Fruit fly (Drosophila melanogaster) whole organism: Measurements from ENCODE around the gene CG11619.
A peak's percentile ranks its signal among the peaks of the same experiment; 100 is the strongest.

Source experiments
- CG8478 ChIP-seq: fragments of >200 bp; optimal IDR thresholded peaks from 2 replicates; lab custom pipeline; 2018; ENCODE audit warnings: inconsistent platforms
- Dll ChIP-seq: fragments of >200 bp; optimal IDR thresholded peaks from 2 replicates; lab custom pipeline; 2017
- EcR ChIP-seq, 2 experiments: fragments of >200 bp; optimal IDR thresholded peaks; 2 replicates each; lab custom pipeline; 2017; ENCODE audit warnings: missing biosample characterization in 2 of 2, missing genetic modification characterization in 2 of 2, missing genetic modification reagents in 2 of 2
- pan ChIP-seq: fragments of >200 bp; optimal IDR thresholded peaks from 2 replicates; lab custom pipeline; 2017
- psq ChIP-seq: fragments of >200 bp; optimal IDR thresholded peaks from 2 replicates; lab custom pipeline; 2017
- usp ChIP-seq: fragments of >200 bp; optimal IDR thresholded peaks from 2 replicates; lab custom pipeline; 2017; ENCODE audit warnings: missing biosample characterization, missing genetic modification characterization, mixed read lengths

The CG11619 gene

DNA sequence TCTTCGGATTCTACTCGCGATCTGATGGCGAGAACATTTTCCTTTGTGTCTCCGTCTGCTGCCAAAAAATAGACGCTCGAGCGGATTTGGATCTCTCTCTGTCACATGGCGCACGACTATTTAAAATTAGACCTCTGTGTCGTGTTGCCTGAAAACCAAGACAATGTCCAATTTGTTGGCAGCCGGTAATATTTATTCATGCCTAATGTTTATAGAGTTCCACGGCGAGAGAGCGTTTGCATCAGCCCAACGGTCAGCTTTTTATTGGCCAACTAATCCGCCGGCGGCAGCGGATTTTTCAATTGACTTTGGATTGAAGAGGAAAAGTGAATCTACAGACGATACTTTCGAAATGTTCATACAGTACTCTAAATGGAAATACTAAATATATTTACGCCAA lies 15.1 kb upstream of the CG11619 start, which contains the start of gene SmydA-2:
Gene SmydA-2, minus strand, starts transcription at position 33 of the 400 bp plus-strand sequence.
- TF ChIP-seq pan (lab: Kevin White, UChicago) (no peak), usp (no peak), CG8478 (no peak), psq (lab: Kevin White, UChicago) (no peak), EcR (GFP tag; optimal IDR thresholded peaks at IDR 0.05; lab: Kevin White, UChicago) (no peak), Dll (no peak)

DNA sequence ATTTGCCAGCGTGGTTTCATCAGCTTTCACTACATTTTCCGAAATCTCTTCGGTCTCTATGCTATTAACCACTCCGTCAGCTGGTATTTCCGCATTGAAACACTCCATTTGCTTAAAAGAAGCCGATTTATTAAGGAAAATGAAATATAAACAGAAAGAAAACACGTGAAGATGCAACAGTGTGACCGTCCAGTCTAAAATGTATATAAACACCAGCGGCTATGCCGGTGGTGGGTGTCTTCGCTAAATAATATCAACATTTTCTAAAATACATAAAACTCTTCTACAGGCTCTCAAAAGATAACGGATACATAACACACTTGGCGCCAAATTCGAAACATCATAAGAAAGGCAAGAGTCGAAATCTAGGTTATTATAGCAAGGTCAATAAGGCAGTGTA lies 12.3 kb upstream of the CG11619 start, which contains the start of gene CG3808:
Gene CG3808, minus strand, starts transcription at position 196 of the 400 bp plus-strand sequence.
- TF ChIP-seq pan (lab: Kevin White, UChicago) (no peak), EcR (GFP tag; optimal IDR thresholded peaks at IDR 0.05; lab: Kevin White, UChicago) (no peak), usp (no peak), Dll (no peak), psq (lab: Kevin White, UChicago) (no peak), CG8478 (no peak)

DNA sequence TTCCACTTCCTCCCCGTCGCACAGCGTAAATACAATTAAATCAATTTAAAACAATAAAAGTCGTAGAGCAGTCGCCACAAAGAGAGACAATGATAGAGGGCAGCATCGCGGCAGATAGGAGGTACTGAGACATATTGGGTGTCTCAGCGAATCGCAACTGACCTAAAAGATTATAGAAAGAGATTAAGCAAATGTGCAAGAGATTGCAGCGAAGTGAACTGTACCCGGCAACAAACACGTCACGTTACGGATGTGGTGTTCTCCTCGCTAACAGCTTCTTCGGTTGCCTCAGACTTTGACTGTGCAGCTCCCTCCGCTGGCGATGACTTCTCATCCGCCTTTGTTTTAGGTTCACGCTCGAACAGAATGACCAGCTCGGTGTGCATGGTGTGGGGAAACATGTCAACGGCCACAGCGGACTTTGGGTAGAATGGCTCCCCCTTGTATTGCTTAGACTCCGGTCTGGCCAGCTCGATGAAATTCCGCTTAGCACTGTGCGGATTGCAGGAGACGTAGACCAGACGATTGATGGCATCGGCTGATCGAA lies 10.2 kb upstream of the CG11619 start:
- TF ChIP-seq psq (lab: Kevin White, UChicago) = no peak
- TF ChIP-seq usp = no peak
- TF ChIP-seq Dll = no peak
- TF ChIP-seq EcR (GFP tag; optimal IDR thresholded peaks at IDR 0.05; lab: Kevin White, UChicago) = no peak

DNA sequence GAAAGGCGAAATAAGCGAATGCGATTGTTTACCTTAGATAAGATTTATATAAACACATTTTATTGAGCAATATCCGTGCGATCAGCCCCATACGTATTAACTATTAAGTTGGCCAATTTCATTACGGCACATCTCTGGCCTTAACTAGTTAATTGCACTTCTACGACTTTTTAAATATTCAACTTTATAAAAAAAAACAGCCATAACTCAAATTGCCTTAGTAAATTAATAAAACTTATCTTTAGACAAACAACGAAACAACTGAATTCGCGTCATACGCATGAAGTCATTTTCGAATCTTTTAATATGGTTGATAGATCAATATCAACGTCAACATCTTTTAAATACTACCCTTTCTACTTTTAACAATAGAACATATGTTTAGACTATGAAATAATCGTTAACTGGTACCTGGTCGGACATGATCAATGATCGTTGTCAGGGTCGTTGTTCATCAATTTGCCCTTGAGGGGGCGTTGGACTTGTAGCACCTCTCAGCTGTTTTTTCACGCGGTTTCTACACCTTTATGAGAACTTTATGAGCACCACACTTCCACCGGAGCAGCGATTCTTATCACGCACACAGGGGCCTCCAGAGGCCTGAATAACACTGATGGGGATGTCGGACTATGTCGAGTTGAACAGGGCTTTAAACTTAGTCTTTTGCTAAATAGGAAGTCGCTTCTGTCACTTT lies 9.6 kb upstream of the CG11619 start, which contains the start of gene CG18135:
Gene CG18135, minus strand, starts transcription at position 694 of the 694 bp plus-strand sequence.
- TF ChIP-seq pan (lab: Kevin White, UChicago) = no peak
- no peak for TF ChIP-seq psq (lab: Kevin White, UChicago)
- TF ChIP-seq CG8478 = no peak
- no peak for TF ChIP-seq usp
- no peak for TF ChIP-seq EcR (GFP tag; optimal IDR thresholded peaks at IDR 0.05; lab: Kevin White, UChicago)
- no peak for TF ChIP-seq Dll

DNA sequence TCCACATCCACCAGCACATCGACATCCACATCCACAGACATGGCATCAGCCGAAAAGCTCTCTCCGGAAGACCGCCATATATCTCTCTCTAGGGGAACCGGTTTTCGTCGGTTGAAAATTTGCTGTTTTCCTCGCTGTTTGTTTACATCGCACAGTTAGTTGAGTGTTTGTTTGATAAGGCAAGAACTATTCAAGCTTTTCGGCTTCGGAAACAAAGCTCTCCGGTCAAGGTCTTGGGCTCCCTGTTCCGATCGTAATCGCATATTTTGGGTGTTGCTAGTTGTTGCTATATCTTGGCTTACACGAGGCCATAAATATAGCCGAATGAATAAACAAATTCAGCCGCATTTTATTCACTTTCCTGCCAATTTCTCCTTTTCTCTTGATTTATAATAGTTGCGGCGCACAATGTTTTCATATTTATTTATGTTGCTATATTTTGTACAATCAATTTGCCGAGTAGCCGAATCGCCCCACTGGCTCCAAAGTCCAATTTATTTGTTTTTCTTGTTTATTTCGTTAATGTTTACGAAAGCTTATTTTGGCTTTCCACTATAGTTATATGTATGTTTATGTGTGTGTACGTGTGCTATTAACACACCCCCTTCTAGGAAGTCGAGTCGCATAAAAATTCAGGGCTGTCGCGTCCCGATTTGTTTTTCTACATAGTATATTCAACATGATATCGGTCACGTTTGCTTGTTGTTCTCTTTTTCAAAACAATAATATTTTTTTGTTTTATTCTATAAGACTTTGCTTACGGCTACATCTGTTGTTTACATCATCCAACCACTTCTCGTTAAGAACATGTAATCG lies 8.9 kb upstream of the CG11619 start:
- no peak for TF ChIP-seq Dll
- no peak for TF ChIP-seq usp
- TF ChIP-seq pan (lab: Kevin White, UChicago) = no peak
- no peak for TF ChIP-seq EcR (GFP tag; optimal IDR thresholded peaks at IDR 0.05; lab: Kevin White, UChicago)
- no peak for TF ChIP-seq psq (lab: Kevin White, UChicago)
- no peak for TF ChIP-seq CG8478

DNA sequence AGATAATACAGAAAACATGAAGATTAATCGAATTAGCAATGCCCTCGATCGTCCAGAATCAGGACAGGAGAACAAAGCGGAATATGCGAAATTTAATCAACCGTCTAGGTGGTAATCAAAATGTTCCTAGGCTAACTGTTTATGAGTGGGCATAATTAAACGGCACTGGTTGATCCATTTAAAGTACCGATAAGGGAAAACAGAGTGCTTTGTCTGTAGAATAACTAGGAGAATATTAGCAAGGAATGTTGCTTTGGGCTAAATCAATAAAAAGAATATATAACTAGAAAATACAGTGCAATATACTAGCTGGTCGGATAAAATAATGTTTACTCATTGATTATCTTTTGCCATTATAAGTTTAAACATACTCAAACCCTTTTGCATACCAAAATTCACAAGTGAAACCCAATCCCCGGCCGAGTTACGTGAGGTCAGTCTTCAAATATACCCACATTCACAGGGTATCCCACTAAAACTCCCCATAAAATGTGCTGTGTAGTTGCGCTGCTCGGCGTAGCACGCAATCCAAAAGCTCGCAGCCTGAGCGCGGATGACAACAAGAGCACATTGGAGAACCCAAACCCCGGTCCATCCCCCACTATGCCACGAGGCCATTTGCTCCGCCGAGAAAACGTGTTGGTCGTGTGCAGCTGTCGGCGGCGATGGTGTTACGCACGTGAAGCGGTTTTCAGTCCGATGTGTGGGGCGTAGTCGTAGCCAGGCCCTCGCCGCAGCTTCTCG lies 8.1 kb upstream of the CG11619 start:
- TF ChIP-seq psq (lab: Kevin White, UChicago) (no peak), pan (lab: Kevin White, UChicago) (peak; percentile 91), EcR (GFP tag; optimal IDR thresholded peaks at IDR 0.05; lab: Kevin White, UChicago) (peak in 1 of 2 experiments; percentile 21), usp (no peak)

DNA sequence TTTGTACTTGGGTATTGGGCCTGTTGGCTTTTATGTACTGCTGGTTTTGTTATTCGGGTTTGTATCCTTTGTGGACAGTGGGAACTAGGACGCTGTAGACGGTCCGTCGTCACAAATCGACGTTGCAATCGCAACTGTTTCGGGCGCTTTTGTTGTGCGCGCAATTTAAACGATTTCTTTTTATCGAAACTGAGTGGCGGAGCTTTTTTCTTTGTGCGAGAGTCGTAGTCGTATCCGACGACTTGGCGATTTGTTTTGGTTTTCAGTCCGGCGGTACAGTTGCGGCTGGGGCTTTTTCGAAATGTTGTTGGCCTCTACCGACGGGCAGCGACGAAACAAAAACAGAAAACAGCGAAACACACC lies 7.5 kb upstream of the CG11619 start:
- TF ChIP-seq CG8478 (no peak), Dll (no peak), psq (lab: Kevin White, UChicago) (no peak), pan (lab: Kevin White, UChicago) (no peak), EcR (GFP tag; optimal IDR thresholded peaks at IDR 0.05; lab: Kevin White, UChicago) (no peak), usp (no peak)

DNA sequence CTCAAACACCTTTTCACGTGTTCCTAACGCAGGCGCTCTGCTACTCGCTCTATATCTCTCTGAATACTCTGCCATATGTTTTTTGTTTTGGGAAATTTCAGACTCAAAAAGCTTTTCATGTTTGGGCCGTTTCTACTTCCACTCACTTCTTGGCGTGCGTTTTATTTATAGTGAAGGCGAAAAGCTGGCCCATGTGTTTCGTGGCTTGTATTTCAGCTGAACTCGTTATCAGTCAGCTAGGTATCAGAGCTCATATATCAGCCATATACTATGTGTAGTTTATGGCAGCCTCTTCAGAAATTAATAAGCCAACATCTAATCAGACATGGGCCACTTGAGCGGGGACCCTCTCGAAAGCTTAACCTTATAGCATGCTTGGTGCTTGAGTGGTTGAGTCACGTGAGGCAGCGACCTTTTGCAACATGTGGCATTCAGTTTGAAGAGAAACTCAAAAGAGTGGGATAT lies 6.4 kb upstream of the CG11619 start:
- no peak for TF ChIP-seq usp
- TF ChIP-seq Dll = no peak
- no peak for TF ChIP-seq CG8478

DNA sequence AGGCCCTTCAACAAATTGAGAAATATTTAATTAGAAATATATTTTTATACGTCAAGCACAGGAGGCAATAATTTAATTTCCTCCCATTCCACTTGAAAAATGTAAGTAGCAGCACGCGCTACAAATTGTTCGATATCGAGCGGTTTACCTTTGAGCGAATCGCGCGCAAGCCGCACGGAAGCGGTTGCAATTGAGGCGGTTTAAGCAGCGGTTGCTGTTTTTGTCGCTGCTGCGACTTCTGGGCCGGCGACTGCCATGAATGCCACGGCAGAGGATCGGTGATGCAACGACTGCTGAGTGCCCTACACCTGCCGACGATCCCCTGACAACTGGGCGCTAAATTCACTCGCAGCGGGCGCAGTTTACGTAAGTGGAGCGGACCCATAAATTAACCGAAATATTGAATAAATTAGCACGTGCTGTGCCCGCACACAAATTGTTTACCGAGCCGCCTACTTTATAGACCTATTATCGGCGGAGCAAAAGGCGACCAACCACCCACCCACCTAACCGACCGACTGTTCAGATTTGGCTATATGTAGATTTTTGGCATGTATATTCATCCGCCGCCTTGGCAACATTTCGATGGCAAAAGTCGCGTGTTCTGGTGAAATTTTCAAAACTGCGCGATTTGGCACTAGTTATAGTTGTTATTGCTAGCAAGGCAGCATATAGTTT lies 5.6 kb upstream of the CG11619 start:
- TF ChIP-seq Dll = no peak
- no peak for TF ChIP-seq pan (lab: Kevin White, UChicago)
- no peak for TF ChIP-seq usp
- TF ChIP-seq psq (lab: Kevin White, UChicago) = no peak
- no peak for TF ChIP-seq CG8478
- TF ChIP-seq EcR (GFP tag; optimal IDR thresholded peaks at IDR 0.05; lab: Kevin White, UChicago) = no peak

DNA sequence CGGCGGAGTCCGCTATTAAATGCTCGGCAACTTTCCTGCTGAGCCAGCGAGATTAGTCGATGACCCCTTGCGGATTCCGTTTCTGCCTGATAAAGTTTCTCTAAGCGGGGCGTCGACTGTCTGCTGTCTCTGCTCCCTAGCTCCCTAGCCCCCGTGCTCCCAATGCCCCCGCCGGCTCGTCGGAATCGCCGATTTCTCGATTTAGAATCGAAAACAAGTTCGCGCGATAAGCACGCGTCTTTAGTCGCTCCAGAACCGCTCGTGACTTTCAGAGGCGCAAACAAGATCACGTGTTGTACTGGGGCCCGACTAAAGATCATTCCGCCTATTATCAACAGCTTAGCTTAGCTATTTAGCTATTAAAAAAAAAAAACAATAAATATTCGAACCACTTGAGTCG lies 4.7 kb upstream of the CG11619 start:
- no peak for TF ChIP-seq Dll
- TF ChIP-seq psq (lab: Kevin White, UChicago) = no peak
- no peak for TF ChIP-seq pan (lab: Kevin White, UChicago)
- TF ChIP-seq usp = no peak
- no peak for TF ChIP-seq CG8478
- TF ChIP-seq EcR (GFP tag; optimal IDR thresholded peaks at IDR 0.05; lab: Kevin White, UChicago) = no peak

DNA sequence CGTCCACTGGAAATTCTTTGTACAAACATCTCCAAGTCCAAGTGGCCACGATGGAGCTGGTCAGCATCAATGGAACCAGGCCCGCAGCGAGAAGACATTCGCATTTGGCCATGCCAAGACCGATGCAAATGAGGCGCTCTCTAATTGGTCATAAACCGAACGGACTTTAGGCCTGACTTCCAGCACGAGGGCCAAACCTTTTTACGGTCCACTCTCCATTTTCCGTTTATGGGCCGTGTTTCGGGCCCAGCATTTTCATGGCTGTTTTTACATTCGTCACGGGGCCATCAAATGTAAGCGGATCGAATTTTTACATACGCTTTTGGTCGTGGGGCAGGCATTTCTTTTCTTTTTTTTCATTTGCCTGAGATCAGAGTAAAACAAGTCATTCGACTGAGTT lies 1.5 kb upstream of the CG11619 start, which contains the start of gene CG34256:
Gene CG34256, minus strand, starts transcription at position 205 of the 400 bp plus-strand sequence.
- TF ChIP-seq pan (lab: Kevin White, UChicago) (no peak), Dll (no peak), usp (no peak), CG8478 (no peak), psq (lab: Kevin White, UChicago) (no peak), EcR (GFP tag; optimal IDR thresholded peaks at IDR 0.05; lab: Kevin White, UChicago) (no peak)
